Fruit fly (Drosophila melanogaster): ENCODE data around the gene fwd.

The fwd gene

DNA sequence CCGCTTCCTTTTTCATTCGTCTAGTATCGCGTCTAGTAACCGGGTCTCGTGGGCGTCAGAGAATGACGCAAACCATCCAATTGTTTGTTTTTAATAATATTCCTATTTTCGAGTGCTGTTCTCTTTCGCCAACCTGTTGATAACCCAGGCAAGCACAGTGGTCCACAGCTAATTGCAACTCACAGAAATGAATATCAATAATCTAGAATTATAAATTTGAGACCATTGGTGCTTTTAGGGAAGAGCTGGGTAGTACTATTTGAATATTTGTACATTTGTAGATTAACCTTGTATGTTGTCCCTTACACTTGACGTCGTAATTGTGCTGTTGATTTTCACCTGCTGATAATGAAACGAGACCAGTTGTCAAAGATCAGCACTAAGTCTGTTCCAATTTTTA lies 30.1 kb upstream of the fwd start:
- no peak for TF ChIP-seq toe (GFP tag; optimal IDR thresholded peaks at IDR 0.05)
- peak; percentile 41 for TF ChIP-seq CG7101 (tag; optimal IDR thresholded peaks at IDR 0.05)
- peak; percentile 28 for TF ChIP-seq cic (GFP tag; optimal IDR thresholded peaks at IDR 0.05)
- TF ChIP-seq ovo (GFP tag; optimal IDR thresholded peaks at IDR 0.05), result no peak
- no peak for TF ChIP-seq CG5204 (GFP tag; optimal IDR thresholded peaks at IDR 0.05)
- peak; percentile 34 for TF ChIP-seq CG14711 (tag; optimal IDR thresholded peaks at IDR 0.05)
- no peak for TF ChIP-seq kay (GFP tag; ENCODE audit: borderline replicate concordance)
- TF ChIP-seq Mnt (GFP tag; optimal IDR thresholded peaks at IDR 0.05), result peak; percentile 5
- no peak for TF ChIP-seq cnc (optimal IDR thresholded peaks at IDR 0.05)
- no peak for TF ChIP-seq tj (GFP tag; optimal IDR thresholded peaks at IDR 0.05)

DNA sequence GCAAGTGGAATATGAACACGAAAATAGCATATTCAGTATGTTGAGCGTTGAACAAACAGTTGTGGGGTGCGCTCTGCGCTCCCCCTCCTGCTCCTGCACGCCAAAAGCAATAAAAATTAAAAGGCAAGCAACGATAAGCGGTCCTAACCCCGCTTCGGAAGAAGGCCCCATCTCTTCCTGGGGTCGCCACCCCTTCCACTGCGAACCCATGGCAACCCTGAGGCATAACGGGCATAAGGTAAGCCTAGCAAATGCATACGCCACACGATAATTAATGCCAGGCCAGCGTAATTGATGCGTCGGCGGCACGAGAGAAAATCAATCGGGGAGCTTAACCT lies 28.7 kb upstream of the fwd start:
- TF ChIP-seq tj (GFP tag; optimal IDR thresholded peaks at IDR 0.05), result peak; percentile 40
- TF ChIP-seq CG12768 (GFP tag; optimal IDR thresholded peaks at IDR 0.05), result no peak

DNA sequence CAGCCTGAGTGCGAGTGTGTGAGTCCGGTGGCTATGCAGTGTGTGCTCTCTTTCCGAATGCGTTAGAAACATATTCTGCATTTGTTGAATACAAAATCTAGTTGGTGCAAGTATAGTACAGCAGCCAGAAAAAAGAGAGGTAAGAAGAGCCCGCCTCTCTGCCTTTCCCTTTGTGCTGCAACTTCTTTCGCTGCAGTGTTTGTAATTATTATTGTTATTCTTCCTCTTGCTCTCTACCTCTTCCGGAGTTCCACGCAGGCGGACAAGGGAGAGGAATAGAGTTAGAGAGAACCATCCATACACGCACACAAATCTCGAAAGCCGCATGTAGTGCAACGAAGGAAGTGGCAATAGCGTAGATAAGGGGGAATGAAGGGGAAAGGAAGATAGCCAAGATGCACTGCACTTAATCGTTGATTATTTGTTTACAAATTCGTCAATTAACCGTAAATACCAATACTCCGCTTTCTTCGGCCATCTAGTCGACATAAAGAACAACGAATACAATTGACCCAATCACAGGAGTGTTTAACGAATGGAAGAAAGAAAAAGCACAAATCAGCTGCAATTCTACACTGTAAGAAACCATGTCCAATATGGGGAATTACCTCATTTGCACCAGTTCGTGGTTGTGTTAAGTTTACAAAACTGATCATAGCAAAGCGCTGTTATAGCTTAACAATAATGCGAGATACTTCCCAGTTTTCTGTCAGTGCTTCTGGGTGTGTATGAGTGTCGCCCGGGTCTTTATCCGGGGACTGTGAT lies 28.1 kb upstream of the fwd start:
- TF ChIP-seq Crg-1 (GFP tag; optimal IDR thresholded peaks at IDR 0.05) (peak; percentile 39), CG14711 (tag; optimal IDR thresholded peaks at IDR 0.05) (peak; percentile 16), CG33017 (tag; optimal IDR thresholded peaks at IDR 0.05) (peak; percentile 40), cnc (optimal IDR thresholded peaks at IDR 0.05) (no peak), CG7101 (tag; optimal IDR thresholded peaks at IDR 0.05) (peak; percentile 37), CG1620 (GFP tag; optimal IDR thresholded peaks at IDR 0.05) (peak; percentile 15), Clk (GFP tag; optimal IDR thresholded peaks at IDR 0.05) (no peak), Mnt (GFP tag; optimal IDR thresholded peaks at IDR 0.05) (no peak), CG7045 (GFP tag; optimal IDR thresholded peaks at IDR 0.05) (peak; percentile 25), pad (GFP tag; optimal IDR thresholded peaks at IDR 0.05) (peak; percentile 96), CG11617 (GFP tag; optimal IDR thresholded peaks at IDR 0.05) (peak; percentile 53), kay (GFP tag; ENCODE audit: borderline replicate concordance) (no peak), tj (GFP tag; optimal IDR thresholded peaks at IDR 0.05) (peak; percentile 66), CG12768 (GFP tag; optimal IDR thresholded peaks at IDR 0.05) (peak; percentile 37), bab1 (GFP tag; optimal IDR thresholded peaks at IDR 0.05) (peak; percentile 56)

DNA sequence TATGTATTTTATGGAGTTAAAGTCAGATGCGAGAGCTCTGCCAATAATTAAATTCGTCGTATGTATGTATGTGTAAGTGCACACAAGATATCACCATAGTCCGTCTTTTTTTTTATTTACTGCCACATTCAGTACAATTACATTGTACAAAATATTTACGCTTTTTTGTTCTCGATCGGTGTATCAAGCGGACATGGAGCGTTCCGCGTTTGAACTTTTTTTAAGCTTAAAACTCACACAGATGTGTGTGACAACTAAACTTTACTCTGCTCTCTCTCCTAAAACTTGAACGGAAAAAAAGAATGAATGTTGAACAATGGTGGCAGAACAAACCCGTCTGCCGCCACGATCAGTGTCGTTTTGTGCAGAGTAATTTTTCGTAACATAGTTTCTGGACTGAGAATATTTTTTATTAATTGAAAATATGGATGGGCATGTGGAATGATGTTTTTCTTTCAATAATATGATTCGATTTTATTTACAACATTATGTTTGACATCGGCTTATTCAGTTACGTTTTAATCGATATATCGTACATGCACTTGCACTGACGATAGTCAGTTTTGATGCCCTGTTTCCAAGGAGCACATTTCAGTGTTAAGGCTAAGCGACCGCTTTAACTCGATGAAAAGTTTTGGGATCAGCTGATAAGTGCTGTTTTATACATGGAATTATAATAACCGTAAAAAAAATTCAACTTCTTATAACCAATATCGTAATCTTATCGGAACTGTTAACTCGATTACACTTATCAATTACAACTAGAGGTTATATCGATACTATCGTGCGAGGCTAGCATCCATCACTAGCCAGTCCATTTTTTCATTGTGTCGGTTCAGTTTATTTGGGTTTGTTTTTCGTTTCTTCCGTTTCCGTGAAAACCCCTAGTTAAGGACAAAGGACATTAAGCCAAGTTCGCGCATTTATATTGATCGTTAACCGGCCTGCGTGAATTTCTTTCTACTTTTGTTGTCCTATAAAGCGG lies 27.3 kb upstream of the fwd start, which contains the start of gene mth:
TSS of gene mth (minus strand) at position 302 of the 985 bp plus-strand sequence.
- TF ChIP-seq CG7045 (GFP tag; optimal IDR thresholded peaks at IDR 0.05), result no peak
- no peak for TF ChIP-seq cnc (optimal IDR thresholded peaks at IDR 0.05)
- TF ChIP-seq CG33017 (tag; optimal IDR thresholded peaks at IDR 0.05), result no peak
- TF ChIP-seq bab1 (GFP tag; optimal IDR thresholded peaks at IDR 0.05), result peak; percentile 67
- peak; percentile 62 for TF ChIP-seq CG11617 (GFP tag; optimal IDR thresholded peaks at IDR 0.05)
- peak; percentile 29 for TF ChIP-seq CG7101 (tag; optimal IDR thresholded peaks at IDR 0.05)
- TF ChIP-seq tj (GFP tag; optimal IDR thresholded peaks at IDR 0.05), result peak; percentile 21
- peak; percentile 39 for TF ChIP-seq cic (GFP tag; optimal IDR thresholded peaks at IDR 0.05)
- TF ChIP-seq CG5204 (GFP tag; optimal IDR thresholded peaks at IDR 0.05), result no peak
- peak; percentile 70 for TF ChIP-seq CG1620 (GFP tag; optimal IDR thresholded peaks at IDR 0.05)
- peak; percentile 40 for TF ChIP-seq Clk (GFP tag; optimal IDR thresholded peaks at IDR 0.05)
- TF ChIP-seq Hr96 (GFP tag; optimal IDR thresholded peaks at IDR 0.05), result peak; percentile 74
- TF ChIP-seq Crg-1 (GFP tag; optimal IDR thresholded peaks at IDR 0.05), result peak; percentile 37
- peak; percentile 77 for TF ChIP-seq kay (GFP tag; ENCODE audit: borderline replicate concordance)
- TF ChIP-seq ovo (GFP tag; optimal IDR thresholded peaks at IDR 0.05), result peak; percentile 31
- TF ChIP-seq CG12768 (GFP tag; optimal IDR thresholded peaks at IDR 0.05), result peak; percentile 1
- no peak for TF ChIP-seq pad (GFP tag; optimal IDR thresholded peaks at IDR 0.05)
- TF ChIP-seq Mnt (GFP tag; optimal IDR thresholded peaks at IDR 0.05), result peak; percentile 19
- TF ChIP-seq toe (GFP tag; optimal IDR thresholded peaks at IDR 0.05), result peak; percentile 74
- TF ChIP-seq CG14711 (tag; optimal IDR thresholded peaks at IDR 0.05), result no peak

- TF ChIP-seq CG7045 (GFP tag; optimal IDR thresholded peaks at IDR 0.05) (no peak), kay (GFP tag; ENCODE audit: borderline replicate concordance) (peak; percentile 88)
Observed at dm6 chr3L:343316-343715, 23.6 kb upstream of the fwd start.

DNA sequence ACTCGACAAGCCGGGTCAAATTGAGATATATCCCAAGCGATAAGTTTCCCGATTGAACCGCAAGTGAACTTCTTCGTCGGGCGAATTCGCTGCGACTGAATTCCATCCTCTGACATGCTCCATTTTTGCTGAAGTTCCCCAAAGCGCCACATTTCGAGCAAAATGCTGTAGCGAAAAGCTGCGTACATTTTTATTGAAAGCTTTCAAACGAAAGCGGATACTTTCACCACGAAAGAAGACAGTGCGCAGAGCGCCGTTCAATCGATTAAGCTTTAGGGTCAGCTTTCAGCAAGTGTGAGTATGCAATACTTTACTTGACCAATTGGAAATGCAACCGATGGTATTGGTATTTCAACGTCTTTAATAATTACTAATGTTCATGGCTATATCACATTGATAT lies 23.2 kb upstream of the fwd start, which contains the start of gene mthl10:
TSS of gene mthl10 (minus strand) at position 77 of the 400 bp plus-strand sequence.
- TF ChIP-seq kay (GFP tag; ENCODE audit: borderline replicate concordance) (no peak), CG7101 (tag; optimal IDR thresholded peaks at IDR 0.05) (no peak), CG12768 (GFP tag; optimal IDR thresholded peaks at IDR 0.05) (no peak), bab1 (GFP tag; optimal IDR thresholded peaks at IDR 0.05) (peak; percentile 83), CG14711 (tag; optimal IDR thresholded peaks at IDR 0.05) (no peak), Crg-1 (GFP tag; optimal IDR thresholded peaks at IDR 0.05) (no peak)

All from whole organism, adult.